Fruit fly (Drosophila melanogaster): ENCODE measurements around the gene Setd3.

Setd3 gene

DNA sequence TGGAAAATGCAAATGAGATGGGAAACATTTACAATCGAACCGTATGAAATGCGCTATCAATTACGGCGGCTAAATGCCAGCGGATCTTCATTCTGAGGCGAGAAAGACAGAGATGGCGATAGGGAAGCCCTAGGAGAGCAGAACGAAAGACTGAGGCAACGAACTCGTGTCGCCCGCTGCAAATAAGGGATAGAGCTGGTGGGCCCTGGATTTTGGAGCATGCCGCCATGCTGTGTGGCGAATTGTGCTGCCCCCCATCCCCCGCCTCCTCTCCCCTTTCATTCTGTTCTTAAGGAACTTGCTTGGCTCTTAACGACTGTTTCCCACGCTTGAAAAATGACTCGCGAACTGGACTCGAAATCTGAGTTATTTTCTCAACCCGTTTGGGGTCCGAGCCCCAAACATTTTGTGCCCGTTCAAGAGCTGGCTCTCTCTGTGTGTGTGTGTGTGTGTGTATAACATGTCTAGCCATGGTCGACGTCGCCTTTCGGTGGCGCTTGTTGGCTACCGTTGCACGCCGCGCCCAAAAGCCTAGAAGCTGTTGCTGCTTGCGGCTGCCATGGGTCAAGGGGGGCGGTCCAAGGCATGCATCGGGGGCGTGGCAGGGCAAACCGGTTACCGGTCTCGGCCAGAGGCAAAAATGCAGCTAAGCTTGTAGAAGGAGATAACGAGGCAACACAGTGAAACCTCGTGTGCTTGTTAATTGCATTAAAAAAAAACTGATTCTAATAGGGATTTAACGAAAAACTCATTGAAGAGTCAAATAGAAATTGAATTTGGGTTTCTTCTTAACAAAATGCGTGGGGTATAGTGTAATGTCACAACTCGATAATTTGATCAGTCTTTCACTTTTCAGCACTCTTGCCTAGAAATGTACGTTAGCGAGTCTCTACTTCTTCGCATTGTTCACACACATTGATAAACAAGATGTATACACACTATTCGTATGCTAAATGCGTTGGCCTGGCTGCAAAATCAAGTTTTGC is 39.8 kb upstream of the Setd3 start:
- TF ChIP-seq Pif1A (GFP tag; optimal IDR thresholded peaks at IDR 0.05) (peak; percentile 66), Pif1B (GFP tag; optimal IDR thresholded peaks at IDR 0.05) (peak; percentile 9), D1 (tag; optimal IDR thresholded peaks at IDR 0.05) (no peak), CG12605 (GFP tag; IDR thresholded peaks at IDR 0.05) (no peak; the same call in 1 of the 2 replicates), CG17806 (tag; optimal IDR thresholded peaks at IDR 0.05) (peak; percentile 69), Ets98B (GFP tag; IDR thresholded peaks at IDR 0.05) (peak; percentile 65), CG9948 (tag; optimal IDR thresholded peaks at IDR 0.05) (peak; percentile 74), rn (GFP tag; IDR thresholded peaks at IDR 0.05) (peak; percentile 32; the same call in 1 of the 2 replicates), EcR (GFP tag; optimal IDR thresholded peaks at IDR 0.05) (peak; percentile 78), CG4496 (GFP tag; IDR thresholded peaks at IDR 0.05) (peak; percentile 78), CG32121 (GFP tag; IDR thresholded peaks at IDR 0.05) (peak; percentile 75; the same call in 1 of the 2 replicates), CG8159 (tag; optimal IDR thresholded peaks at IDR 0.05) (peak; percentile 79), gl (tag; optimal IDR thresholded peaks at IDR 0.05) (peak; percentile 58), CG34367 (tag; optimal IDR thresholded peaks at IDR 0.05) (peak; percentile 66), CG14655 (GFP tag; optimal IDR thresholded peaks at IDR 0.05) (peak; percentile 77), Snoo (tag; optimal IDR thresholded peaks at IDR 0.05) (peak; percentile 56), CG8301 (tag; optimal IDR thresholded peaks at IDR 0.05) (peak; percentile 73), CG13204 (GFP tag; optimal IDR thresholded peaks at IDR 0.05) (no peak), fd96Ca (GFP tag; IDR thresholded peaks at IDR 0.05) (peak; percentile 73; the same call in 2 of the 3 replicates), CG10348 (GFP tag; IDR thresholded peaks at IDR 0.05) (0 out of 2 replicates have a peak, but pooled peaks have one; percentile 37), CG15710 (tag; optimal IDR thresholded peaks at IDR 0.05) (peak; percentile 76)

DNA sequence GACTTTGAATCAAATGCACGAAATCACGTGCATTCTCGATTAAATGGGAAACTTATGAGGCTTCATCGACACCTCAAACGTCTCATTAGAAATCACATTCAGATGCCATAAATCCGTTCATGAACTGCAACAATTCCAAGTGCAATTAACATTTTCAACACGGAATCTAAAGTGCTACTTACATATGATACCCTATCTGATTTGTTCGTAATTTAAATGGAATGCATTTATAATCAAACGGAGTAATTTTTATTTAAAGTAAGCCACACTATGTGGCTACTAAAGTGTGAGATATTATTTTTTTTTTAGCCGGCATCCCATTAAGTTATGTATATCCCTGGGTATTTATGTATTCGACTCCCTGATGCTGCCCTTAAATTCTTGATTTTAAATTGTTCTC is 39.1 kb upstream of the Setd3 start:
- TF ChIP-seq D1 (tag; optimal IDR thresholded peaks at IDR 0.05) (no peak), Snoo (tag; optimal IDR thresholded peaks at IDR 0.05) (no peak), Pif1A (GFP tag; optimal IDR thresholded peaks at IDR 0.05) (peak; percentile 16), fd96Ca (GFP tag; IDR thresholded peaks at IDR 0.05) (no peak), CG9948 (tag; optimal IDR thresholded peaks at IDR 0.05) (peak; percentile 7), CG15710 (tag; optimal IDR thresholded peaks at IDR 0.05) (peak; percentile 26), CG14655 (GFP tag; optimal IDR thresholded peaks at IDR 0.05) (peak; percentile 5), CG8159 (tag; optimal IDR thresholded peaks at IDR 0.05) (peak; percentile 27), rn (GFP tag; IDR thresholded peaks at IDR 0.05) (no peak), CG17806 (tag; optimal IDR thresholded peaks at IDR 0.05) (peak; percentile 20)

DNA sequence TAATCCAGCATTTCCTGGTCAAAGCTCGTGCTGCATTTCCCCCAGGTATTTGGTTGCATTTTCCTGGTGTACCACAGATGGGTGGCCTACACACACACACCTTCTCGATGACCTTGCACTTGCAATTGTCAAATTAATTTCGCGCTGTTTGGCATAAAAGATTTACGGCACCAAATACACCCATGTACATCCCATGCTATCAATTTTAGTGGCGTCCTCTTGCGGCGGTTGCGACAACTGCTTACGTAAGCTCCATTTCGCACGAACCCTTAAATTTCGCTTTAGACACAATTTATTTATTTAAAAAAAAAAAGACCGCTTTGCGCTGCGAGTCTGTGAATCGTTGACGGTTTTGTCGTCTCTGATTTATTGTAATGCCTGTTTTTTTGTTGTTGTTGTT is 36.9 kb upstream of the Setd3 start:
- no peak for TF ChIP-seq Pif1A (GFP tag; optimal IDR thresholded peaks at IDR 0.05)
- no peak for TF ChIP-seq CG15710 (tag; optimal IDR thresholded peaks at IDR 0.05)
- no peak for TF ChIP-seq CG8159 (tag; optimal IDR thresholded peaks at IDR 0.05)
- no peak for TF ChIP-seq fd96Ca (GFP tag; IDR thresholded peaks at IDR 0.05)
- no peak for TF ChIP-seq Ets98B (GFP tag; IDR thresholded peaks at IDR 0.05)
- no peak for TF ChIP-seq CG4496 (GFP tag; IDR thresholded peaks at IDR 0.05)
- TF ChIP-seq CG12605 (GFP tag; IDR thresholded peaks at IDR 0.05), result no peak
- no peak for TF ChIP-seq D1 (tag; optimal IDR thresholded peaks at IDR 0.05)
- TF ChIP-seq gl (tag; optimal IDR thresholded peaks at IDR 0.05), result no peak
- no peak for TF ChIP-seq CG14655 (GFP tag; optimal IDR thresholded peaks at IDR 0.05)
- no peak for TF ChIP-seq CG17806 (tag; optimal IDR thresholded peaks at IDR 0.05)
- no peak for TF ChIP-seq Snoo (tag; optimal IDR thresholded peaks at IDR 0.05)
- no peak for TF ChIP-seq Pif1B (GFP tag; optimal IDR thresholded peaks at IDR 0.05)

dm6 chrX:7004101-7004700 is 35.7 kb upstream of the Setd3 start:
- no peak for TF ChIP-seq Snoo (tag; optimal IDR thresholded peaks at IDR 0.05)
- TF ChIP-seq CG10348 (GFP tag; IDR thresholded peaks at IDR 0.05), result no peak
- TF ChIP-seq CG32121 (GFP tag; IDR thresholded peaks at IDR 0.05), result no peak
- no peak for TF ChIP-seq Pif1B (GFP tag; optimal IDR thresholded peaks at IDR 0.05)
- no peak for TF ChIP-seq rn (GFP tag; IDR thresholded peaks at IDR 0.05)
- no peak for TF ChIP-seq CG15710 (tag; optimal IDR thresholded peaks at IDR 0.05)
- no peak for TF ChIP-seq CG4496 (GFP tag; IDR thresholded peaks at IDR 0.05)
- no peak for TF ChIP-seq Ets98B (GFP tag; IDR thresholded peaks at IDR 0.05)

DNA sequence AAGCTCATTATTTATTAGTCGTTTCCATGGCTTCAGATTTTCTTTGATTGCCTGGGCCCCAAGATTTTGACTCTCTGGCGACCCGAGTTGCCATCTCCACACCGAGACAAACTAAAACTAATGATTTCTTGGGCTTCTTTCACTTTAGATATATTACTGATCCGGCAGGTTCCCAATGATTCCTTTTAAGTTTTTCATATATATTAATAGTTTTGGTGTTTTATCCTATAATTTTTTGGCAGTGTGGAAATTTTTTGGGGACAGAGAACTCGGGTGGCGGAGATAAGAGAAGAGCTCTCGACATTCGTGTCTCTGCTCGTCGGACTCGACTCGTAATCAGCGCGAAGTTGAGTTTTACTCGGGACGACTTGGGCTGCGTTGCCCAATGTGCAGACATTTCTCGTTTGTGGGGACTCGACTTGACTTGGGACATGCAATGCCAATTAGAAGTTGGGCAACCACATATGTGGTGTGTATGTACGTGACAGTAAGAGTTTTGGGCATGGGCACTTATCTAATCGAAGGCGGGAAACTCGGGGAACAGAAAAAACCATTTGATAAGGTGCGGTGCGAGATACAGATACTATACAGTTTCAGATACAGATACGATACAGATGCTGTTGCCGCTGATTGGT is 32.7 kb upstream of the Setd3 start:
- TF ChIP-seq CG32121 (GFP tag; IDR thresholded peaks at IDR 0.05) (peak; percentile 61; the same call in 1 of the 2 replicates), fd96Ca (GFP tag; IDR thresholded peaks at IDR 0.05) (peak; percentile 65), CG10348 (GFP tag; IDR thresholded peaks at IDR 0.05) (no peak), CG15710 (tag; optimal IDR thresholded peaks at IDR 0.05) (peak; percentile 27), Pif1B (GFP tag; optimal IDR thresholded peaks at IDR 0.05) (peak; percentile 55), CG8159 (tag; optimal IDR thresholded peaks at IDR 0.05) (peak; percentile 4), Ets98B (GFP tag; IDR thresholded peaks at IDR 0.05) (peak; percentile 37), CG14655 (GFP tag; optimal IDR thresholded peaks at IDR 0.05) (peak; percentile 37), CG4496 (GFP tag; IDR thresholded peaks at IDR 0.05) (peak; percentile 64; the same call in 1 of the 3 replicates), EcR (GFP tag; optimal IDR thresholded peaks at IDR 0.05) (no peak), CG8301 (tag; optimal IDR thresholded peaks at IDR 0.05) (no peak)

All from whole organism, pupa.